Worm (Caenorhabditis elegans) whole organism, L4 larva: ENCODE results near the gene C17E7.13.

ENCODE experiments used
- mdl-1 ChIP-seq, 2 experiments: fragments of 150-350 bp in 1 of 2; sonication (generic microtip) in 1 of 2; optimal IDR thresholded peaks; 2 replicates each; lab custom pipeline; 2014 to 2017; ENCODE audit warnings: missing biosample characterization in 2 of 2, missing genetic modification characterization in 2 of 2
- nhr-237 ChIP-seq: sonication (generic microtip); optimal IDR thresholded peaks from 2 replicates; lab custom pipeline; 2017; ENCODE audit warnings: missing biosample characterization, missing genetic modification characterization
- nhr-77 ChIP-seq: fragments of 150-350 bp; optimal IDR thresholded peaks from 2 replicates; lab custom pipeline; 2014; ENCODE audit warnings: missing biosample characterization, missing genetic modification characterization
- unc-130 ChIP-seq: sonication (generic microtip); optimal IDR thresholded peaks from 2 replicates; lab custom pipeline; 2016; ENCODE audit warnings: missing genetic modification reagents, missing genetic modification characterization, missing compliant biosample characterization
- vab-7 ChIP-seq: fragments of 200-800 bp; sonication (Bioruptor generic); IDR thresholded peaks from 2 replicates; pipeline ENCODE4 v1.3.6; 2022; ENCODE audit warnings: missing genetic modification reagents, missing genetic modification characterization, missing compliant biosample characterization
- zfp-3 ChIP-seq: fragments of 200-800 bp; sonication (Bioruptor generic); conservative IDR thresholded peaks from 2 replicates; pipeline ENCODE4 v1.3.6; 2022; ENCODE audit warnings: missing genetic modification reagents, missing genetic modification characterization, missing compliant biosample characterization
- ztf-11 ChIP-seq: fragments of 150-350 bp; optimal IDR thresholded peaks from 2 replicates; lab custom pipeline; 2014; ENCODE audit warnings: missing biosample characterization, missing genetic modification characterization

DNA sequence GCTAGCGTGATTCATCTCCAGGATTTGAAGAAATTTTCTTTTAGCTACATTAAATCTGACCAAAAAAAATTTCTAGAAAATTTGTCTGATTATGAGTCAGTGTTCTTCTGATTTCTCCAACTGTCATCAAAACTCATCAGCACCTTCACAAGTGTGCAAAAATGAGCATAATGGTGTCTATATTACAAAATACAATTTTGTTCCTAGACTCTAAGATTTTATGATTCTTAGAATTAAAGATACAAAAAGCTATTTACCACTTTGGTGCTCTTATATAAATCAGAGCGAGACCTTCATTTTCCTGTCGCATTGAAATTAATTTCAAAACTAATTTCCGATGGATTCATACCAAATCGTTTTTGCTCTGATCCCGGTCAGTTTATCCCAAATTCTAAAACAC lies 23.4 kb upstream of the C17E7.13 start, which contains the start of gene srx-68:
- TF ChIP-seq mdl-1 (tag; optimal IDR thresholded peaks at IDR 0.05; lab: Kevin White, UChicago) (no peak), unc-130 (no peak), vab-7 (GFP tag; lab: Robert Waterston, UW) (no peak), ztf-11 (tag; lab: Kevin White, UChicago) (no peak), nhr-237 (tag; lab: Kevin White, UChicago) (no peak), nhr-77 (no peak), zfp-3 (GFP tag; lab: Robert Waterston, UW) (no peak)
